Worm (Caenorhabditis elegans): ENCODE data around the gene mltn-7.
A peak's percentile ranks its signal among the peaks of the same experiment; 100 is the strongest.

Gene mltn-7

ce11 chrV:349054-349453 is 21.1 kb upstream of the mltn-7 start, which contains the start of gene atg-9 (continued):
- TF ChIP-seq rbr-2 (tag; optimal IDR thresholded peaks at IDR 0.05), result peak; percentile 46
- peak; percentile 46; the same call in 1 of the 2 replicates for TF ChIP-seq arid-1 (GFP tag; conservative IDR thresholded peaks at IDR 0.05)
- TF ChIP-seq lin-39 (tag; optimal IDR thresholded peaks at IDR 0.05), result no peak

ce11 chrV:350822-351221 is 19.3 kb upstream of the mltn-7 start:
- no peak for TF ChIP-seq vab-7 (GFP tag; IDR thresholded peaks at IDR 0.05)
- no peak for TF ChIP-seq T20F7.1 (GFP tag; optimal IDR thresholded peaks at IDR 0.05)
- no peak for TF ChIP-seq hif-1 (tag; optimal IDR thresholded peaks at IDR 0.05)
- no peak for TF ChIP-seq lin-13 (GFP tag; optimal IDR thresholded peaks at IDR 0.05)
- no peak for TF ChIP-seq nhr-28 (tag; optimal IDR thresholded peaks at IDR 0.05)
- no peak for TF ChIP-seq nhr-237 (tag; optimal IDR thresholded peaks at IDR 0.05)
- no peak for TF ChIP-seq fos-1 (tag; optimal IDR thresholded peaks at IDR 0.05)

DNA sequence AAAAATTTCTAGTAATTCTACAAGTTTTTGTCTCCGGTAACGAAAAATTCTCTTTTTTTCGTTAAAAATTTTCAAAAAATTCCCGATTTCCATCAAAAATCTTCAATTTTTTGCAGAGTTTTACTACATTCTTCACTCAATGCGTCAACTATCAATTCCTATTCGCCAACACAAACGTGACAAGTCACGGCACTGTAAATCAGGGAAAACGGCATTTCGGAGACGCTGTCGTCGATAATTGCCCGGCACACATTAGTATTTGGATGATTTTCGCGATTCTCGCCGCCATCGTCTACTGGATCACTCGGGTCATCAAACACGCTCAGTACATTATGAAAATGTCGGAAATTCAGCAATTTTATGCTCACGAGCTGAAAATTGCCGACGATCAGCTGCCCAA is 18.3 kb upstream of the mltn-7 start:
- TF ChIP-seq rbr-2 (tag; optimal IDR thresholded peaks at IDR 0.05) (no peak), spr-3 (GFP tag; optimal IDR thresholded peaks at IDR 0.05) (no peak), aha-1 (tag) (peak; percentile 99), nhr-11 (tag; optimal IDR thresholded peaks at IDR 0.05) (no peak), daf-16 (GFP tag; optimal IDR thresholded peaks at IDR 0.05) (no peak), daf-16 (tag; optimal IDR thresholded peaks at IDR 0.05) (no peak), nhr-42 (GFP tag; IDR thresholded peaks at IDR 0.05) (no peak), lin-39 (tag; optimal IDR thresholded peaks at IDR 0.05) (no peak), dve-1 (tag; optimal IDR thresholded peaks at IDR 0.05; ENCODE audit: insufficient read depth) (no peak)

DNA sequence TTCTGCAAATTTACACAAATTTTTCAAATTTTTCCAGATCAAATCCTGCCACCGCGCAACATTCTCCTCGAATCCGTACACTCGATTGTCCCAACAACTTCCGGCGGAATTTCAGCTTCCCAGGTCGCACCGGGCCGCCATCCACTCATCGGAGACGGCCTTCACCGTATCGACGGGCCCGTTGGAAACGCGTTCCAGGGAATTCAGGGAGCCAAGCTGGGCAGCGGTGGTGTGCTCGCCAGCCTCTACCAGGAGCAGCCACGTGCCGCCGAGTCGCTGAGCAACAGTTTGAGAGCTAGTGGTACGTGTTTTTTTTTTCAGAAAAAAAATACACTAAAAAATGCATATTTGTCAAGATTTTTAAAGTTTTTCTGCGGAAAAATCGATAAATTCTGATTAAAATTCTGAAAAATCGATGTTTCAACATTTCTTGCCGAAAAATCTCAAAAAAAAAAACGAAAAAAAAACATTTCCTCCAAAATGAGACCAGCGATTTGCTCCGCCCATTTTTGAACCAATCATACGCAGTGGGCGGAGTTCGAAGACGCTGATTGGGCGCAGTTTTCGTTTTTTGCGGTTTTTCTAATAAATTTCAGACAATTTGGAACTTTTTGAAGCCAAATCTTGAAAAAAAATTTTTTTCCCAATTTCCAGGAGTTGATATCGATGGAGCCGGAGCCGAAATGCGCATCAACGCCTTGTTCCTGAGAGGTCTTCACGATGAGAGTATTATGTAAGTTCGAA is 13.0 kb upstream of the mltn-7 start:
- no peak for TF ChIP-seq lir-3 (tag; optimal IDR thresholded peaks at IDR 0.05)
- peak; percentile 87 for TF ChIP-seq set-16 (GFP tag; IDR thresholded peaks at IDR 0.05)

DNA sequence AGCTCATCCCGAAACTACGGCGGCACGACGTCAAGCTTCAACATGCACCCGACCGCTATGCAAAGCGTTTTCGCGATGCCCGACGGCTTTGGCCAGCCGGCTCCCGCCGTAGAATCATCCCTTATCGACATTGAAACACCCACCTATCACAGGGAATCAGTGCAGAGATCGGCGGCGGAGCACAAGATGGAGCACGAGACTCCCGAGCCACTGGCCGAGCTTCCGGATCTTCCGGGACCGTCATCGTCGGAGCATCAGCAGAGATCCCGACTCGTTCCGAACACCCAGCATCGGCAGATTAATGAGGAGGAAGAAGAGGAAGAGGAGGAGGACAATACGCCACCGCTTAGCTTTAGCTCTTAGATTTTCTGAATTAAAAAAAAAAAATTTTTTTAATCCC is 11.7 kb upstream of the mltn-7 start:
- TF ChIP-seq egl-43 (GFP tag; IDR thresholded peaks at IDR 0.05) (0 out of 2 replicates have a peak, but pooled peaks have one; percentile 51), unc-62 (GFP tag; optimal IDR thresholded peaks at IDR 0.05 in 1 of 2) (peak in 1 of 2 experiments; percentile 50), unc-62 (tag; optimal IDR thresholded peaks at IDR 0.05) (no peak), set-16 (GFP tag; IDR thresholded peaks at IDR 0.05) (peak; percentile 89), mxl-2 (GFP tag; conservative IDR thresholded peaks at IDR 0.05) (no peak), ZK337.2 (GFP tag; IDR thresholded peaks at IDR 0.05) (peak; percentile 42; the same call in 1 of the 2 replicates), lin-13 (GFP tag; optimal IDR thresholded peaks at IDR 0.05) (no peak)

DNA sequence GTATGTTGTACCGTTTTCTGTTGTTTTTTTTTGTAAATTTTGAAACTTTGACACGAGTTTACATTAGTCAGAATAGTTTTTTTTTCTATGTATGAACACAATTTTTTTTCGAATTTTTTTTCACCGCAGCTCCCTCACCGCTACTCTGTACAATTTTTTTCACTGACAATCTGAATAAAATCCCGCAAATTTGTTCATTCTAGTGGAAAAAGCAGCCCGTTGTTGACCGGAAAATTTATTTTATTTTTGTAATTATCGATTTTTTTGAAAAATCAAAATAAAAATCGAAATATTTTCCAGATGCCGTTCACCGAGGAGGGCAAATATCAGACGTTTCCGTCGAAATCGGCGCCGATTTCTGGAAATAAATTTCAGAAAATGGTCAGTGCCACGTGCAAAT is 10.7 kb upstream of the mltn-7 start, which contains the start of gene T22H9.1:
TSS of gene T22H9.1 (plus strand) at position 301 of the 400 bp plus-strand sequence.
- TF ChIP-seq jun-1 (tag; optimal IDR thresholded peaks at IDR 0.05) (no peak), fos-1 (tag; optimal IDR thresholded peaks at IDR 0.05) (no peak), skn-1 (tag; optimal IDR thresholded peaks at IDR 0.05) (no peak), lin-13 (GFP tag; optimal IDR thresholded peaks at IDR 0.05) (no peak), mdt-29 (GFP tag; IDR thresholded peaks at IDR 0.05) (no peak), snpc-4 (tag; optimal IDR thresholded peaks at IDR 0.05) (no peak), unc-130 (GFP tag; optimal IDR thresholded peaks at IDR 0.05) (no peak), ceh-44 (GFP tag; IDR thresholded peaks at IDR 0.05) (no peak), nhr-77 (tag; optimal IDR thresholded peaks at IDR 0.05) (no peak), arid-1 (GFP tag; conservative IDR thresholded peaks at IDR 0.05) (no peak), lin-38 (GFP tag; IDR thresholded peaks at IDR 0.05) (no peak), dmd-6 (GFP tag; IDR thresholded peaks at IDR 0.05) (no peak), nhr-25 (tag; optimal IDR thresholded peaks at IDR 0.05; ENCODE audit: borderline replicate concordance, insufficient read depth) (no peak), Y5F2A.4 (GFP tag; optimal IDR thresholded peaks at IDR 0.05) (no peak), lin-29 (GFP tag; IDR thresholded peaks at IDR 0.05) (no peak), saeg-2 (GFP tag; IDR thresholded peaks at IDR 0.05) (no peak), F49E8.2 (tag; optimal IDR thresholded peaks at IDR 0.05; ENCODE audit: borderline replicate concordance) (no peak), gei-8 (GFP tag; optimal IDR thresholded peaks at IDR 0.05) (no peak)

Data from whole organism, L4 larva.